Fruit fly (Drosophila melanogaster) whole organism, embryonic: Measurements from ENCODE around the gene Atu.

ENCODE experiments used
- Bdp1 ChIP-seq: fragments of 200-800 bp; sonication (Bioruptor generic); optimal IDR thresholded peaks from 3 replicates; lab custom pipeline; 2016; ENCODE audit warnings: missing biosample characterization, missing genetic modification characterization
- BtbVII ChIP-seq: fragments of 200-800 bp; sonication (Bioruptor generic); optimal IDR thresholded peaks from 3 replicates; lab custom pipeline; 2017; ENCODE audit warnings: missing biosample characterization, mild to moderate bottlenecking, missing genetic modification characterization
- CG11093 ChIP-seq: fragments of 200-800 bp; sonication (Bioruptor generic); IDR thresholded peaks from 3 replicates; pipeline ENCODE4 v1.3.6; 2022; ENCODE audit warnings: missing biosample characterization, missing genetic modification characterization
- CG11456 ChIP-seq: fragments of 200-800 bp; sonication (Bioruptor generic); IDR thresholded peaks from 3 replicates; pipeline ENCODE4 v1.3.6; 2022; ENCODE audit warnings: missing biosample characterization, missing genetic modification characterization
- CG12299 ChIP-seq: fragments of 200-800 bp; sonication (Bioruptor generic); optimal IDR thresholded peaks from 2 replicates; lab custom pipeline; 2018; ENCODE audit warnings: missing biosample characterization, mild to moderate bottlenecking, missing genetic modification characterization
- CG15479 ChIP-seq: fragments of 200-800 bp; sonication (Bioruptor generic); optimal IDR thresholded peaks from 3 replicates; lab custom pipeline; 2019; ENCODE audit warnings: missing biosample characterization, mild to moderate bottlenecking, missing genetic modification characterization, moderate library complexity
- CG1602 ChIP-seq: fragments of 200-800 bp; sonication (Bioruptor generic); optimal IDR thresholded peaks from 3 replicates; lab custom pipeline; 2016; ENCODE audit warnings: missing biosample characterization, missing genetic modification characterization
- CG16779 ChIP-seq: fragments of 200-800 bp; sonication (Bioruptor generic); IDR thresholded peaks from 2 replicates; pipeline ENCODE4 v1.3.6; 2022; ENCODE audit warnings: missing biosample characterization, missing genetic modification characterization
- CG2199 ChIP-seq: fragments of 200-800 bp; sonication (Bioruptor generic); IDR thresholded peaks from 3 replicates; pipeline ENCODE4 v1.3.6; 2022; ENCODE audit warnings: missing biosample characterization, missing genetic modification characterization
- CG2712 ChIP-seq: fragments of 200-800 bp; optimal IDR thresholded peaks from 3 replicates; lab custom pipeline; 2019; ENCODE audit warnings: missing biosample characterization, mild to moderate bottlenecking, missing genetic modification characterization, moderate library complexity
- CG2889 ChIP-seq: fragments of 200-800 bp; sonication (Bioruptor generic); IDR thresholded peaks from 3 replicates; pipeline ENCODE4 v1.3.6; 2022; ENCODE audit warnings: missing biosample characterization, missing genetic modification characterization
- CG31224 ChIP-seq: fragments of 200-800 bp; sonication (Bioruptor generic); IDR thresholded peaks from 2 replicates; pipeline ENCODE4 v1.3.6; 2022; ENCODE audit warnings: missing biosample characterization, missing genetic modification characterization
- CG31388 ChIP-seq: fragments of 200-800 bp; sonication (Bioruptor generic); optimal IDR thresholded peaks from 2 replicates; lab custom pipeline; 2016; ENCODE audit warnings: missing biosample characterization, missing genetic modification characterization
- CG31441 ChIP-seq: fragments of 200-800 bp; sonication (Bioruptor generic); IDR thresholded peaks from 2 replicates; pipeline ENCODE4 v1.3.6; 2022; ENCODE audit warnings: missing biosample characterization, missing genetic modification characterization
- CG4282 ChIP-seq: fragments of 200-800 bp; sonication (Bioruptor generic); optimal IDR thresholded peaks from 2 replicates; lab custom pipeline; 2016; ENCODE audit warnings: missing biosample characterization, missing genetic modification characterization
- CG4404 ChIP-seq: fragments of 200-800 bp; sonication (Bioruptor generic); IDR thresholded peaks from 2 replicates; pipeline ENCODE4 v1.3.6; 2022; ENCODE audit warnings: missing biosample characterization, missing genetic modification characterization
- CG5953 ChIP-seq: fragments of 200-800 bp; sonication (Bioruptor generic); IDR thresholded peaks from 2 replicates; pipeline ENCODE4 v1.3.6; 2022; ENCODE audit warnings: missing biosample characterization, missing genetic modification characterization
- CG6175 ChIP-seq: fragments of 200-800 bp; sonication (Bioruptor generic); IDR thresholded peaks from 3 replicates; pipeline ENCODE4 v1.3.6; 2022; ENCODE audit warnings: missing biosample characterization, missing genetic modification characterization
- CG6254 ChIP-seq: fragments of 200-800 bp; sonication (Bioruptor generic); optimal IDR thresholded peaks from 3 replicates; lab custom pipeline; 2017; ENCODE audit warnings: mild to moderate bottlenecking, missing biosample characterization, missing genetic modification reagents, missing genetic modification characterization
- CG6272 ChIP-seq: fragments of 200-800 bp; sonication (Bioruptor generic); IDR thresholded peaks from 2 replicates; pipeline ENCODE4 v1.3.6; 2022; ENCODE audit warnings: missing biosample characterization, missing genetic modification characterization
- CG6854 ChIP-seq: fragments of 200-800 bp; sonication (Bioruptor generic); optimal IDR thresholded peaks from 3 replicates; lab custom pipeline; 2017; ENCODE audit warnings: missing biosample characterization, mild to moderate bottlenecking, missing genetic modification characterization
- CG8359 ChIP-seq: fragments of 200-800 bp; sonication (Bioruptor generic); optimal IDR thresholded peaks from 2 replicates; lab custom pipeline; 2017; ENCODE audit warnings: missing biosample characterization, mild to moderate bottlenecking, missing genetic modification characterization, borderline replicate concordance
- Dfd ChIP-seq, 2 experiments: fragments of >200 bp; optimal IDR thresholded peaks; 2 replicates each; lab custom pipeline; 2017; ENCODE audit warnings: missing biosample characterization in 2 of 2, missing genetic modification characterization in 2 of 2
- Dll ChIP-seq: fragments of 200-800 bp; sonication (Bioruptor generic); IDR thresholded peaks from 4 replicates; pipeline ENCODE4 v1.3.6; 2022; ENCODE audit warnings: missing biosample characterization, missing genetic modification characterization; ENCODE audit not compliant: partially characterized antibody
- Elba2 ChIP-seq: fragments of 200-800 bp; sonication (Bioruptor generic); optimal IDR thresholded peaks from 3 replicates; lab custom pipeline; 2016; ENCODE audit warnings: missing biosample characterization, missing genetic modification characterization
- Fer1 ChIP-seq: fragments of 200-800 bp; sonication (Bioruptor generic); optimal IDR thresholded peaks from 2 replicates; lab custom pipeline; 2017; ENCODE audit warnings: missing biosample characterization, mild to moderate bottlenecking, missing genetic modification characterization
- HmgZ ChIP-seq: fragments of 200-800 bp; sonication (Bioruptor generic); optimal IDR thresholded peaks from 2 replicates; lab custom pipeline; 2018; ENCODE audit warnings: missing biosample characterization, mild to moderate bottlenecking, missing genetic modification characterization
- Hmx ChIP-seq: fragments of 200-800 bp; sonication (Bioruptor generic); optimal IDR thresholded peaks from 2 replicates; lab custom pipeline; 2016; ENCODE audit warnings: missing biosample characterization, missing genetic modification characterization
- Med ChIP-seq: fragments of 200-800 bp; sonication (Bioruptor generic); peaks from one replicate; lab custom pipeline; 2016; ENCODE audit warnings: missing biosample characterization, missing genetic modification characterization, mild to moderate bottlenecking, inconsistent platforms, moderate library complexity
- Neu2 ChIP-seq: fragments of 200-800 bp; sonication (Bioruptor generic); optimal IDR thresholded peaks from 3 replicates; lab custom pipeline; 2016; ENCODE audit warnings: missing biosample characterization, missing genetic modification characterization, borderline replicate concordance
- Ravus ChIP-seq: fragments of 200-800 bp; sonication (Bioruptor generic); IDR thresholded peaks from 2 replicates; pipeline ENCODE4 v1.3.6; 2022; ENCODE audit warnings: missing biosample characterization, missing genetic modification characterization
- Rfx ChIP-seq: fragments of 200-800 bp; sonication (Bioruptor generic); IDR thresholded peaks from 2 replicates; pipeline ENCODE4 v1.3.6; 2022; ENCODE audit warnings: missing biosample characterization, missing genetic modification characterization
- Spps ChIP-seq: fragments of 200-800 bp; sonication (Bioruptor generic); optimal IDR thresholded peaks from 2 replicates; lab custom pipeline; 2018; ENCODE audit warnings: missing biosample characterization, mild to moderate bottlenecking, missing genetic modification characterization
- Tbp ChIP-seq: fragments of >200 bp; optimal IDR thresholded peaks from 2 replicates; lab custom pipeline; 2018; ENCODE audit warnings: missing biosample characterization, missing genetic modification characterization
- ab ChIP-seq: fragments of 200-800 bp; sonication (Bioruptor generic); optimal IDR thresholded peaks from 2 replicates; lab custom pipeline; 2016; ENCODE audit warnings: missing biosample characterization, missing genetic modification characterization
- bsh ChIP-seq, 2 experiments: fragments of 200-800 bp; sonication (Bioruptor generic); optimal IDR thresholded peaks; 2 replicates each; lab custom pipeline; 2017 to 2018; ENCODE audit warnings: mild to moderate bottlenecking in 2 of 2, missing biosample characterization in 2 of 2, missing genetic modification characterization in 2 of 2, moderate library complexity in 1 of 2
- chm ChIP-seq: fragments of 200-800 bp; sonication (Bioruptor generic); IDR thresholded peaks from 2 replicates; pipeline ENCODE4 v1.3.6; 2022; ENCODE audit warnings: missing biosample characterization, missing genetic modification characterization
- ci ChIP-seq: fragments of 200-800 bp; sonication (Bioruptor generic); IDR thresholded peaks from 3 replicates; pipeline ENCODE4 v1.3.6; 2022; ENCODE audit warnings: missing biosample characterization, missing genetic modification characterization
- exex ChIP-seq: fragments of 200-800 bp; sonication (Bioruptor generic); optimal IDR thresholded peaks from 4 replicates; lab custom pipeline; 2018; ENCODE audit warnings: missing biosample characterization, mild to moderate bottlenecking, missing genetic modification characterization, moderate library complexity
- eyg ChIP-seq: fragments of 200-800 bp; sonication (Bioruptor generic); optimal IDR thresholded peaks from 3 replicates; lab custom pipeline; 2016; ENCODE audit warnings: missing biosample characterization, missing genetic modification characterization
- gcm ChIP-seq: fragments of 200-800 bp; sonication (Bioruptor generic); optimal IDR thresholded peaks from 2 replicates; lab custom pipeline; 2019; ENCODE audit warnings: missing biosample characterization, mild to moderate bottlenecking, missing genetic modification characterization, moderate library complexity
- gsb-n ChIP-seq: fragments of 200-800 bp; sonication (Bioruptor generic); optimal IDR thresholded peaks from 3 replicates; lab custom pipeline; 2018; ENCODE audit warnings: missing biosample characterization, mild to moderate bottlenecking, missing genetic modification characterization
- inv ChIP-seq: fragments of 200-800 bp; sonication (Bioruptor generic); IDR thresholded peaks from 2 replicates; pipeline ENCODE4 v1.3.6; 2022; ENCODE audit warnings: missing biosample characterization, missing genetic modification characterization; ENCODE audit not compliant: partially characterized antibody
- lbe ChIP-seq: fragments of 200-800 bp; sonication (Bioruptor generic); optimal IDR thresholded peaks from 2 replicates; lab custom pipeline; 2016; ENCODE audit warnings: missing biosample characterization, mild to moderate bottlenecking, missing genetic modification characterization
- nerfin-2 ChIP-seq: fragments of 200-800 bp; sonication (Bioruptor generic); IDR thresholded peaks from 2 replicates; pipeline ENCODE4 v1.3.6; 2022; ENCODE audit warnings: missing biosample characterization, missing genetic modification characterization; ENCODE audit not compliant: partially characterized antibody
- pfk ChIP-seq: fragments of 200-800 bp; sonication (Bioruptor generic); optimal IDR thresholded peaks from 2 replicates; lab custom pipeline; 2018; ENCODE audit warnings: missing biosample characterization, mild to moderate bottlenecking, missing genetic modification characterization, moderate library complexity
- pho ChIP-seq: fragments of 200-800 bp; sonication (Bioruptor generic); optimal IDR thresholded peaks from 2 replicates; lab custom pipeline; 2016; ENCODE audit warnings: missing biosample characterization, missing genetic modification characterization
- psq ChIP-seq: fragments of 200-800 bp; sonication (Bioruptor generic); optimal IDR thresholded peaks from 2 replicates; lab custom pipeline; 2017; ENCODE audit warnings: missing biosample characterization, missing genetic modification characterization
- run ChIP-seq: fragments of 200-800 bp; sonication (Bioruptor generic); optimal IDR thresholded peaks from 3 replicates; lab custom pipeline; 2018; ENCODE audit warnings: missing biosample characterization, mild to moderate bottlenecking, missing genetic modification characterization
- sens ChIP-seq: fragments of 200-800 bp; sonication (Bioruptor generic); peaks from one replicate; lab custom pipeline; 2016; ENCODE audit warnings: missing biosample characterization, missing genetic modification characterization
- trem ChIP-seq: fragments of 200-800 bp; optimal IDR thresholded peaks from 3 replicates; lab custom pipeline; 2019; ENCODE audit warnings: missing biosample characterization, mild to moderate bottlenecking, missing genetic modification characterization, moderate library complexity
- usp ChIP-seq: fragments of >200 bp; optimal IDR thresholded peaks from 2 replicates; lab custom pipeline; 2017; ENCODE audit warnings: missing biosample characterization, missing genetic modification characterization
- yki ChIP-seq: fragments of >200 bp; optimal IDR thresholded peaks from 3 replicates; lab custom pipeline; 2018
- zfh1 ChIP-seq: fragments of 200-800 bp; sonication (Bioruptor generic); IDR thresholded peaks from 3 replicates; pipeline ENCODE4 v1.3.6; 2022; ENCODE audit warnings: missing biosample characterization, missing genetic modification characterization

Atu gene

dm6 chr3R:5608422-5608821 is 4.7 kb upstream of the Atu start (continued):
- TF ChIP-seq CG2889 (GFP tag; lab: Robert Waterston, UW): no peak
- no peak for TF ChIP-seq CG8359 (GFP tag; lab: Kevin White, UChicago)
- TF ChIP-seq bsh (GFP tag; optimal IDR thresholded peaks at IDR 0.05; lab: Kevin White, UChicago): no peak
- TF ChIP-seq CG31224 (GFP tag; lab: Robert Waterston, UW): no peak
- no peak for TF ChIP-seq usp (GFP tag; lab: Kevin White, UChicago)
- no peak for TF ChIP-seq Rfx
- no peak for TF ChIP-seq CG5953 (GFP tag; lab: Robert Waterston, UW)
- no peak for TF ChIP-seq gcm
- no peak for TF ChIP-seq CG4404 (GFP tag; lab: Robert Waterston, UW)
- TF ChIP-seq CG11456 (GFP tag; lab: Robert Waterston, UW): 0 out of 3 replicates have a peak, but pooled peaks have one; percentile 32
- TF ChIP-seq CG11093 (GFP tag; lab: Robert Waterston, UW): 0 out of 3 replicates have a peak, but pooled peaks have one; percentile 40
- TF ChIP-seq nerfin-2 (GFP tag; lab: Robert Waterston, UW): no peak
- TF ChIP-seq Ravus (GFP tag; lab: Robert Waterston, UW): no peak
- TF ChIP-seq CG16779: 0 out of 2 replicates have a peak, but pooled peaks have one; percentile 18
- TF ChIP-seq CG12299 (tag; lab: Kevin White, UChicago): no peak
- no peak for TF ChIP-seq run (tag; lab: Kevin White, UChicago)
- TF ChIP-seq Hmx (GFP tag; lab: Kevin White, UChicago): no peak
- TF ChIP-seq CG6272 (GFP tag; lab: Robert Waterston, UW): no peak
- no peak for TF ChIP-seq CG4282 (GFP tag; lab: Kevin White, UChicago)
- TF ChIP-seq CG15479 (GFP tag; lab: Kevin White, UChicago): no peak
- TF ChIP-seq Med (GFP tag; lab: Kevin White, UChicago): peak; percentile 52
- no peak for TF ChIP-seq trem (tag; lab: Kevin White, UChicago)
- no peak for TF ChIP-seq pfk (GFP tag; lab: Kevin White, UChicago)
- TF ChIP-seq CG2712 (tag; lab: Kevin White, UChicago): no peak
- no peak for TF ChIP-seq Neu2 (GFP tag; lab: Kevin White, UChicago)
- 0 out of 2 replicates have a peak, but pooled peaks have one; percentile 12 for TF ChIP-seq inv (GFP tag; lab: Robert Waterston, UW)
- no peak for TF ChIP-seq pho
- TF ChIP-seq BtbVII (GFP tag; lab: Kevin White, UChicago): no peak
- TF ChIP-seq gsb-n: no peak
- TF ChIP-seq Dfd (GFP tag; optimal IDR thresholded peaks at IDR 0.05; lab: Kevin White, UChicago): peak in 1 of 2 experiments; percentile 73
- TF ChIP-seq Dll (GFP tag; lab: Robert Waterston, UW): no peak
- no peak for TF ChIP-seq ab (GFP tag; lab: Kevin White, UChicago)
- TF ChIP-seq CG2199 (GFP tag; lab: Robert Waterston, UW): no peak
- TF ChIP-seq ci (GFP tag; lab: Robert Waterston, UW): 0 out of 3 replicates have a peak, but pooled peaks have one; percentile 25
- no peak for TF ChIP-seq CG6175
- no peak for TF ChIP-seq CG6254 (GFP tag; lab: Kevin White, UChicago)
- TF ChIP-seq CG31388: no peak
- TF ChIP-seq Spps (tag; lab: Kevin White, UChicago): no peak

dm6 chr3R:5610656-5611055 is 2.5 kb upstream of the Atu start:
- TF ChIP-seq lbe (GFP tag; lab: Kevin White, UChicago) (no peak), Tbp (GFP tag; lab: Kevin White, UChicago) (no peak), psq (no peak), yki (lab: Kevin White, UChicago) (no peak), Bdp1 (GFP tag; lab: Kevin White, UChicago) (no peak), eyg (GFP tag; lab: Kevin White, UChicago) (no peak), chm (no peak), Fer1 (GFP tag; lab: Kevin White, UChicago) (no peak), CG31441 (GFP tag; lab: Robert Waterston, UW) (no peak), Elba2 (GFP tag; lab: Kevin White, UChicago) (no peak), CG1602 (GFP tag; lab: Kevin White, UChicago) (no peak), CG6854 (GFP tag; lab: Kevin White, UChicago) (no peak), exex (tag; lab: Kevin White, UChicago) (peak; percentile 55), zfh1 (GFP tag; lab: Robert Waterston, UW) (no peak), HmgZ (no peak), ci (GFP tag; lab: Robert Waterston, UW) (no peak), sens (GFP tag; lab: Kevin White, UChicago) (peak; percentile 9)
